Fruit fly (Drosophila melanogaster): ENCODE data around the gene Fkbp39.

The Fkbp39 gene

DNA sequence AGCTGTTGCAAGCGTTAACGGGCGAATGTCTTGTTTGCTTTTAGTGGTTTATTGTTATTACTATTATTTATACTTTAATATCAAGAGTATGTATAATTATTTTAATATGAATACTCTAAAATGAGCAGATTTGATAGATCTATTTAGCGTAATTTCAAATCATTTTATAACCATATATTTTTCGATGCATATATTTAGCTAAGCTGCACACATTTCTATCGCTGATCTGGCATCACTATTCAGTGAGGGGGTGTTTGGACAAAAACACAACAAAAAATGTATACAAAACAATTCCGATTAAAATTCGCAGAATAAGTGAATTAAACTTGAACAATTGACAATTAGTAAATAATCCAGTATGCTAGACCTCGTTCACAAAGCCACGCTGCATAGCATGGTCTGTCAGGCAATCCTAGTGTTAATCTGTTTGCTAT, 18.1 kb upstream of the Fkbp39 start, which contains the start of the genes Trs33 and Tmtc4:
Gene Trs33, minus strand, starts transcription at position 3 of the 434 bp plus-strand sequence.
Gene Tmtc4, plus strand, starts transcription at position 233 of the 434 bp plus-strand sequence.
- TF ChIP-seq cg (GFP tag; optimal IDR thresholded peaks at IDR 0.05), result no peak
- TF ChIP-seq toy (GFP tag; IDR thresholded peaks at IDR 0.05), result no peak
- no peak for TF ChIP-seq yki (optimal IDR thresholded peaks at IDR 0.05)
- TF ChIP-seq CG7839 (tag; optimal IDR thresholded peaks at IDR 0.05), result no peak
- TF ChIP-seq pb (GFP tag; optimal IDR thresholded peaks at IDR 0.05), result no peak
- no peak for TF ChIP-seq CG11093 (GFP tag; IDR thresholded peaks at IDR 0.05)
- TF ChIP-seq pfk (GFP tag; optimal IDR thresholded peaks at IDR 0.05), result no peak
- TF ChIP-seq sd (tag; optimal IDR thresholded peaks at IDR 0.05), result peak; percentile 42
- no peak for TF ChIP-seq CG16779 (GFP tag; IDR thresholded peaks at IDR 0.05)
- peak; percentile 57; the same call in 2 of the 3 replicates for TF ChIP-seq CG17361 (GFP tag; IDR thresholded peaks at IDR 0.05)
- TF ChIP-seq CG12219 (GFP tag; optimal IDR thresholded peaks at IDR 0.05), result no peak
- TF ChIP-seq al (GFP tag; IDR thresholded peaks at IDR 0.05), result no peak
- no peak for TF ChIP-seq danr (GFP tag; IDR thresholded peaks at IDR 0.05)
- TF ChIP-seq bigmax (GFP tag; optimal IDR thresholded peaks at IDR 0.05), result no peak
- TF ChIP-seq klu (GFP tag; IDR thresholded peaks at IDR 0.05), result peak; percentile 28; the same call in 1 of the 2 replicates
- no peak for TF ChIP-seq Doc3 (GFP tag; IDR thresholded peaks at IDR 0.05; ENCODE audit: partially characterized antibody)
- no peak for TF ChIP-seq so (GFP tag; IDR thresholded peaks at IDR 0.05)
- no peak for TF ChIP-seq tap (tag; optimal IDR thresholded peaks at IDR 0.05)
- no peak for TF ChIP-seq CG12236 (GFP tag; optimal IDR thresholded peaks at IDR 0.05)
- TF ChIP-seq en (GFP tag; optimal IDR thresholded peaks at IDR 0.05), result no peak
- TF ChIP-seq eve (GFP tag; optimal IDR thresholded peaks at IDR 0.05), result no peak
- TF ChIP-seq CG6765 (GFP tag; optimal IDR thresholded peaks at IDR 0.05), result no peak
- TF ChIP-seq cad (GFP tag; optimal IDR thresholded peaks at IDR 0.05), result no peak
- peak in 1 of 2 experiments; percentile 28 for TF ChIP-seq dpn (GFP tag; optimal IDR thresholded peaks at IDR 0.05)
- TF ChIP-seq bbx (GFP tag; IDR thresholded peaks at IDR 0.05; ENCODE audit: partially characterized antibody), result peak; percentile 16; the same call in 1 of the 2 replicates
- no peak for TF ChIP-seq CkIIα-i1 (GFP tag; IDR thresholded peaks at IDR 0.05)
- TF ChIP-seq CG18476 (GFP tag; optimal IDR thresholded peaks at IDR 0.05), result no peak
- TF ChIP-seq schlank (tag; optimal IDR thresholded peaks at IDR 0.05), result no peak
- TF ChIP-seq CG6689 (GFP tag; IDR thresholded peaks at IDR 0.05), result no peak
- TF ChIP-seq Mes4 (GFP tag; optimal IDR thresholded peaks at IDR 0.05), result no peak
- no peak for TF ChIP-seq CG17328 (GFP tag; IDR thresholded peaks at IDR 0.05)
- no peak for TF ChIP-seq CrebB (tag; optimal IDR thresholded peaks at IDR 0.05)
- no peak for TF ChIP-seq CG9437 (GFP tag; optimal IDR thresholded peaks at IDR 0.05)
- no peak; the same call in 1 of the 2 replicates for TF ChIP-seq slbo (GFP tag; IDR thresholded peaks at IDR 0.05)
- no peak for TF ChIP-seq ATbp (GFP tag; optimal IDR thresholded peaks at IDR 0.05)
- no peak for TF ChIP-seq CG18011 (GFP tag; optimal IDR thresholded peaks at IDR 0.05)
- peak; percentile 41; the same call in 1 of the 2 replicates for TF ChIP-seq CG4360 (GFP tag; IDR thresholded peaks at IDR 0.05)
- no peak for TF ChIP-seq CG10959 (GFP tag; IDR thresholded peaks at IDR 0.05)
- TF ChIP-seq CG16813 (GFP tag; IDR thresholded peaks at IDR 0.05; ENCODE audit: partially characterized antibody), result no peak
- TF ChIP-seq E2f1 (GFP tag; IDR thresholded peaks at IDR 0.05), result no peak
- peak; percentile 38 for TF ChIP-seq phol (tag; optimal IDR thresholded peaks at IDR 0.05)
- no peak for TF ChIP-seq CG4854 (GFP tag; optimal IDR thresholded peaks at IDR 0.05)
- TF ChIP-seq CG31365 (tag; optimal IDR thresholded peaks at IDR 0.05), result no peak
- no peak for TF ChIP-seq HmgD (GFP tag; optimal IDR thresholded peaks at IDR 0.05)
- TF ChIP-seq nau (GFP tag; optimal IDR thresholded peaks at IDR 0.05), result no peak
- TF ChIP-seq Hr51 (GFP tag; optimal IDR thresholded peaks at IDR 0.05), result no peak
- no peak for TF ChIP-seq sima (GFP tag; optimal IDR thresholded peaks at IDR 0.05)
- no peak for TF ChIP-seq NC2α (GFP tag; optimal IDR thresholded peaks at IDR 0.05)
- TF ChIP-seq zfh1 (GFP tag; IDR thresholded peaks at IDR 0.05), result no peak; the same call in 2 of the 3 replicates
- no peak for TF ChIP-seq Antp (GFP tag; optimal IDR thresholded peaks at IDR 0.05)
- TF ChIP-seq CG12071 (GFP tag; optimal IDR thresholded peaks at IDR 0.05), result no peak
- TF ChIP-seq bsh (GFP tag; optimal IDR thresholded peaks at IDR 0.05), result peak in 1 of 2 experiments; percentile 25

Data from whole organism, embryonic.